Fruit fly (Drosophila melanogaster) whole organism, pupa: ENCODE data around the gene CG13065.

Experiments
- CG15710 ChIP-seq: fragments of 200-800 bp; sonication (Bioruptor generic); optimal IDR thresholded peaks from 2 replicates; lab custom pipeline; 2018; ENCODE audit warnings: missing biosample characterization, mild to moderate bottlenecking, missing genetic modification characterization, moderate library complexity
- CG17806 ChIP-seq: fragments of 200-800 bp; sonication (Bioruptor generic); optimal IDR thresholded peaks from 2 replicates; lab custom pipeline; 2018; ENCODE audit warnings: missing biosample characterization, mild to moderate bottlenecking, missing genetic modification characterization, moderate library complexity
- CG32121 ChIP-seq: fragments of 200-800 bp; sonication (Bioruptor generic); IDR thresholded peaks from 2 replicates; pipeline ENCODE4 v1.3.6; 2022; ENCODE audit warnings: missing biosample characterization, missing genetic modification characterization
- CG4496 ChIP-seq: fragments of 200-800 bp; sonication (Bioruptor generic); IDR thresholded peaks from 3 replicates; pipeline ENCODE4 v1.3.6; 2022; ENCODE audit warnings: missing biosample characterization, missing genetic modification characterization
- CG8301 ChIP-seq: fragments of 200-800 bp; sonication (Bioruptor generic); optimal IDR thresholded peaks from 2 replicates; lab custom pipeline; 2018; ENCODE audit warnings: missing biosample characterization, mild to moderate bottlenecking, missing genetic modification characterization
- CG9948 ChIP-seq: fragments of 200-800 bp; sonication (Bioruptor generic); optimal IDR thresholded peaks from 2 replicates; lab custom pipeline; 2018; ENCODE audit warnings: missing biosample characterization, mild to moderate bottlenecking, missing genetic modification characterization, moderate library complexity
- EcR ChIP-seq: fragments of 200-800 bp; sonication (Bioruptor generic); optimal IDR thresholded peaks from 3 replicates; lab custom pipeline; 2019; ENCODE audit warnings: missing biosample characterization, missing genetic modification characterization, mild to moderate bottlenecking, moderate library complexity, missing genetic modification reagents
- Ets98B ChIP-seq: fragments of 200-800 bp; sonication (Bioruptor generic); IDR thresholded peaks from 2 replicates; pipeline ENCODE4 v1.3.6; 2022; ENCODE audit warnings: missing biosample characterization, missing genetic modification characterization
- Snoo ChIP-seq: fragments of 200-800 bp; sonication (Bioruptor generic); optimal IDR thresholded peaks from 3 replicates; lab custom pipeline; 2017; ENCODE audit warnings: missing biosample characterization, mild to moderate bottlenecking, missing genetic modification characterization, inconsistent platforms
- fd96Ca ChIP-seq: fragments of 200-800 bp; sonication (Bioruptor generic); IDR thresholded peaks from 3 replicates; pipeline ENCODE4 v1.3.6; 2022; ENCODE audit warnings: missing biosample characterization, missing genetic modification characterization
- gl ChIP-seq: fragments of 200-800 bp; sonication (Bioruptor generic); optimal IDR thresholded peaks from 2 replicates; lab custom pipeline; 2018; ENCODE audit warnings: missing biosample characterization, mild to moderate bottlenecking, missing genetic modification characterization

dm6 chr3L:16265000-16265399, 12.2 kb upstream of the CG13065 start, which contains the start of the genes CG13051 and CG13069:
- TF ChIP-seq EcR (GFP tag; lab: Kevin White, UChicago) (no peak), Snoo (no peak), fd96Ca (GFP tag; lab: Robert Waterston, UW) (no peak), CG8301 (no peak), CG17806 (tag; lab: Kevin White, UChicago) (no peak), gl (no peak), CG15710 (no peak), CG32121 (GFP tag; lab: Robert Waterston, UW) (no peak), Ets98B (no peak), CG4496 (GFP tag; lab: Robert Waterston, UW) (no peak), CG9948 (tag; lab: Kevin White, UChicago) (no peak)
